Worm (Caenorhabditis elegans): Measurements from ENCODE around the gene M01B2.10.

- TF ChIP-seq W03F9.2 (tag; optimal IDR thresholded peaks at IDR 0.05) = no peak
- no peak for TF ChIP-seq dao-5 (tag; optimal IDR thresholded peaks at IDR 0.05)
- no peak for TF ChIP-seq him-1 (tag; optimal IDR thresholded peaks at IDR 0.05)
These were observed 10.0 kb upstream of the M01B2.10 start, which contains the start of gene T10H4.4 for ce11 chrV:15272263-15272662.

Data from whole organism, L4/young adult.